Comparison of ENCODE assay signal across 1 worm cellular context in genomic region chrIII:7977224-7977623, ce11.
TF ChIP-seq lines count a peak whose summit lies in the region.

No protein-coding gene starts in this region.

TF ChIP-seq in whole organism, L4 larva, 104 proteins besides CTCF, POLR2A, EP300 and RAD21 (continued from another document):
- TF ChIP-seq ces-1 (GFP tag; optimal IDR thresholded peaks at IDR 0.05; lab: Kevin White, UChicago) (no peak), nhr-41 (GFP tag; IDR thresholded peaks at IDR 0.05; lab: Robert Waterston, UW) (no peak), nhr-237 (tag; optimal IDR thresholded peaks at IDR 0.05; lab: Kevin White, UChicago) (no peak), ZK337.2 (GFP tag; IDR thresholded peaks at IDR 0.05; lab: Robert Waterston, UW) (no peak), ceh-20 (GFP tag; IDR thresholded peaks at IDR 0.05; lab: Robert Waterston, UW) (no peak), lin-13 (GFP tag; optimal IDR thresholded peaks at IDR 0.05; lab: Kevin White, UChicago) (no peak), zip-11 (GFP tag; IDR thresholded peaks at IDR 0.05; lab: Robert Waterston, UW) (no peak)
